Worm (Caenorhabditis elegans): ENCODE results near the gene T12G3.11.
A peak's percentile ranks its signal among the peaks of the same experiment; 100 is the strongest.

T12G3.11 gene

DNA sequence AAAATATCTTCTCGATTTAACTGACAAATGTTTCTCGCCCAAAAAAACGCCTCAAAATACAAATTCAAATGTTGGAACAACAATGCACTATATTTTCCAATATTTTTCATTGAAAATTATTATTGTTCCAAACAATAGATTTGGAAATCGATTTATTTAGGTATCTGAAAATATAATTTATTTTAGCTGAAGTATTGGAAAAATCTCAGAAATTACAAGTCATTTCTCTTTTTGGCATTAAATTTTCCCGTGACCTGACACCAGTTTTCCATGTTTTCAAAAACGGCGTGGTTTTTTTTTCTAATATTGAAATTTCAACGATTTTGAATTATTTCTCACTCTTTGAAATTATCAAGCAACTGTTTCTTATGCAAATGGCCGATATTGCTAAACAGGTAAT is 16.5 kb downstream of the T12G3.11 start, which contains the start of gene spe-17:
Gene spe-17 (plus strand): TSS at position 301 of the 400 bp plus-strand sequence.
- TF ChIP-seq F37D6.2 (tag; optimal IDR thresholded peaks at IDR 0.05) (no peak), F49E8.2 (tag; optimal IDR thresholded peaks at IDR 0.05; ENCODE audit: borderline replicate concordance) (no peak), pha-4 (GFP tag; IDR thresholded peaks at IDR 0.05) (no peak), pha-4 (tag; optimal IDR thresholded peaks at IDR 0.05) (no peak), dmd-6 (GFP tag; IDR thresholded peaks at IDR 0.05) (no peak), egl-27 (tag; optimal IDR thresholded peaks at IDR 0.05) (no peak), nhr-111 (GFP tag; optimal IDR thresholded peaks at IDR 0.05) (no peak), fkh-10 (GFP tag; optimal IDR thresholded peaks at IDR 0.05) (no peak), Y48G9A.11 (GFP tag; IDR thresholded peaks at IDR 0.05) (no peak), arid-1 (GFP tag; conservative IDR thresholded peaks at IDR 0.05) (no peak), lim-7 (GFP tag; IDR thresholded peaks at IDR 0.05) (no peak), T26A8.4 (GFP tag; IDR thresholded peaks at IDR 0.05) (no peak), R02D3.7 (tag; optimal IDR thresholded peaks at IDR 0.05) (no peak), ctbp-1 (GFP tag; IDR thresholded peaks at IDR 0.05) (no peak), dmd-8 (GFP tag; IDR thresholded peaks at IDR 0.05) (no peak), aly-2 (tag; optimal IDR thresholded peaks at IDR 0.05) (no peak), nhr-42 (GFP tag; IDR thresholded peaks at IDR 0.05) (no peak), ZK337.2 (GFP tag; IDR thresholded peaks at IDR 0.05) (no peak), hlh-30 (tag; optimal IDR thresholded peaks at IDR 0.05; ENCODE audit: insufficient read depth) (no peak), pqm-1 (tag; optimal IDR thresholded peaks at IDR 0.05) (no peak)

ce11 chrIV:12012439-12013003 is 17.1 kb downstream of the T12G3.11 start:
- TF ChIP-seq daf-16 (GFP tag; optimal IDR thresholded peaks at IDR 0.05) (peak in 1 of 2 experiments; percentile 81), daf-16 (tag; optimal IDR thresholded peaks at IDR 0.05) (no peak), hlh-11 (tag; optimal IDR thresholded peaks at IDR 0.05) (peak; percentile 63), unc-62 (GFP tag; optimal IDR thresholded peaks at IDR 0.05 in 1 of 2) (peak in 1 of 2 experiments; percentile 0), unc-62 (tag; optimal IDR thresholded peaks at IDR 0.05) (no peak), tra-1 (GFP tag; IDR thresholded peaks at IDR 0.05) (peak; percentile 25; the same call in 1 of the 2 replicates), hmg-1.1 (GFP tag; IDR thresholded peaks at IDR 0.05) (0 out of 2 replicates have a peak, but pooled peaks have one; percentile 12), mxl-3 (GFP tag; optimal IDR thresholded peaks at IDR 0.05) (peak; percentile 38), set-16 (GFP tag; IDR thresholded peaks at IDR 0.05) (peak; percentile 70), ZK546.5 (tag; optimal IDR thresholded peaks at IDR 0.05) (no peak), skn-1 (tag; optimal IDR thresholded peaks at IDR 0.05) (no peak), aha-1 (tag) (peak; percentile 50), nhr-11 (tag; optimal IDR thresholded peaks at IDR 0.05) (peak; percentile 61), lir-3 (tag; optimal IDR thresholded peaks at IDR 0.05) (no peak)

ce11 chrIV:12010859-12011258 is 18.7 kb downstream of the T12G3.11 start, which contains the start of the genes ZK617.26 and unc-22:
Gene ZK617.26, minus strand, starts transcription at chrIV:12010959.
Gene unc-22, minus strand, starts transcription at chrIV:12011007.
- TF ChIP-seq lin-38 (GFP tag; IDR thresholded peaks at IDR 0.05) (no peak), dve-1 (tag; optimal IDR thresholded peaks at IDR 0.05; ENCODE audit: insufficient read depth) (no peak), R02D3.7 (tag; optimal IDR thresholded peaks at IDR 0.05) (no peak), fos-1 (tag; optimal IDR thresholded peaks at IDR 0.05) (no peak), T20F7.1 (GFP tag; optimal IDR thresholded peaks at IDR 0.05) (no peak), dmd-9 (GFP tag; IDR thresholded peaks at IDR 0.05) (no peak), nhr-76 (tag; optimal IDR thresholded peaks at IDR 0.05) (no peak), F44E2.7 (GFP tag; IDR thresholded peaks at IDR 0.05) (no peak), mes-2 (tag; optimal IDR thresholded peaks at IDR 0.05; ENCODE audit: poor library complexity, severe bottlenecking) (no peak), mep-1 (tag; optimal IDR thresholded peaks at IDR 0.05) (no peak), spr-3 (GFP tag; optimal IDR thresholded peaks at IDR 0.05) (no peak), aly-2 (tag; optimal IDR thresholded peaks at IDR 0.05) (no peak), spr-1 (tag; optimal IDR thresholded peaks at IDR 0.05) (no peak), zfp-3 (GFP tag; conservative IDR thresholded peaks at IDR 0.05) (no peak), nhr-48 (tag; optimal IDR thresholded peaks at IDR 0.05) (no peak), dpl-1 (GFP tag; optimal IDR thresholded peaks at IDR 0.05) (no peak), hif-1 (tag; optimal IDR thresholded peaks at IDR 0.05) (no peak), pha-4 (GFP tag; IDR thresholded peaks at IDR 0.05) (no peak), pha-4 (tag; optimal IDR thresholded peaks at IDR 0.05) (no peak), zag-1 (tag; optimal IDR thresholded peaks at IDR 0.05) (no peak), ceh-82 (tag; optimal IDR thresholded peaks at IDR 0.05) (no peak)

Data from whole organism, L4 larva.